Worm (Caenorhabditis elegans): ENCODE data around the gene C34E11.2.

DNA sequence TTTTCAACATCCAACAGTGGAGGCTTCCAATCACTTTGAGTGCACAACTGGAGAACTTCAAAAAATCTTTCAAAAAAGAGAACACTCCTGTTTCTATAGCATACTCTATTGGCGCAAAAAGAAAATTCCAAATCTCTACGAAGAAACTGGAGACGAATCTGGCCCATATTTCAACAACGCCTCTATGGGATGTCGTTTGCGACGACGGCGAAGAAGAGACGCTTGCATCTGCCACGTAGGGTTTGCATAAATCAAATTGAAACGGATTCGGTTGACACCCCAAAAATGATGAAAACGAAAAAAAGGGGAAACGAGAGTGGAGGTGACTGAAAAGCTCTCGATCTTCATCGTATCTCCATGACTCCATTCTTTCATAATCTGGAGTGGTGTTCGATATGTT lies 41.7 kb upstream of the C34E11.2 start:
- no peak for TF ChIP-seq him-1 (tag; optimal IDR thresholded peaks at IDR 0.05)
- TF ChIP-seq W03F9.2 (tag; optimal IDR thresholded peaks at IDR 0.05): no peak

Data from whole organism, L4/young adult.